Worm (Caenorhabditis elegans) whole organism, young adult: ENCODE data around the gene avr-15.
A peak's percentile ranks its signal among the peaks of the same experiment; 100 is the strongest.

Experiments used
- B0336.3 ChIP-seq: fragments of 200-800 bp; sonication (Bioruptor generic); IDR thresholded peaks from 2 replicates; pipeline ENCODE4 v1.3.6; 2022; ENCODE audit warnings: missing genetic modification characterization, missing compliant biosample characterization
- D2030.7 ChIP-seq: fragments of 200-800 bp; sonication (Bioruptor generic); IDR thresholded peaks from 2 replicates; pipeline ENCODE4 v1.3.6; 2022; ENCODE audit warnings: missing genetic modification reagents, missing genetic modification characterization, missing compliant biosample characterization
- F22D6.2 ChIP-seq: sonication (generic microtip); optimal IDR thresholded peaks from 2 replicates; lab custom pipeline; 2016; ENCODE audit warnings: mild to moderate bottlenecking, missing genetic modification characterization, missing compliant biosample characterization
- F33H1.4 ChIP-seq: fragments of 200-800 bp; sonication (Bioruptor generic); IDR thresholded peaks from 2 replicates; pipeline ENCODE4 v1.3.6; 2022; ENCODE audit warnings: missing genetic modification reagents, missing genetic modification characterization, missing compliant biosample characterization
- K11D2.4 ChIP-seq: fragments of 200-800 bp; sonication (Bioruptor generic); IDR thresholded peaks from 2 replicates; pipeline ENCODE4 v1.3.6; 2022; ENCODE audit warnings: missing genetic modification reagents, missing genetic modification characterization, missing compliant biosample characterization
- T07F8.4 ChIP-seq: sonication (generic microtip); optimal IDR thresholded peaks from 2 replicates; lab custom pipeline; 2016; ENCODE audit warnings: mild to moderate bottlenecking, missing genetic modification characterization, moderate library complexity, missing compliant biosample characterization
- T26A5.8 ChIP-seq: sonication (generic microtip); optimal IDR thresholded peaks from 2 replicates; lab custom pipeline; 2016; ENCODE audit warnings: missing genetic modification characterization, missing compliant biosample characterization
- Y53F4B.3 ChIP-seq: fragments of 200-800 bp; sonication (Bioruptor generic); IDR thresholded peaks from 2 replicates; pipeline ENCODE4 v1.3.6; 2022; ENCODE audit warnings: missing genetic modification reagents, missing genetic modification characterization, missing compliant biosample characterization
- Y53G8AR.9 ChIP-seq: fragments of 200-800 bp; sonication (Bioruptor generic); conservative IDR thresholded peaks from 2 replicates; pipeline ENCODE4 v1.3.6; 2022; ENCODE audit warnings: missing genetic modification reagents, missing genetic modification characterization, missing compliant biosample characterization
- ZK185.1 ChIP-seq: sonication (generic microtip); optimal IDR thresholded peaks from 2 replicates; lab custom pipeline; 2016; ENCODE audit warnings: mild to moderate bottlenecking, missing genetic modification characterization, missing compliant biosample characterization; ENCODE audit not compliant: poor library complexity, severe bottlenecking
- aptf-3 ChIP-seq: fragments of 200-800 bp; sonication (Bioruptor generic); IDR thresholded peaks from 2 replicates; pipeline ENCODE4 v1.3.6; 2022; ENCODE audit warnings: missing genetic modification characterization, missing compliant biosample characterization
- attf-3 ChIP-seq: fragments of 200-800 bp; sonication (Bioruptor generic); conservative IDR thresholded peaks from 2 replicates; pipeline ENCODE4 v1.3.6; 2022; ENCODE audit warnings: missing genetic modification reagents, missing genetic modification characterization, missing compliant biosample characterization
- attf-5 ChIP-seq: fragments of 200-800 bp; sonication (Bioruptor generic); optimal IDR thresholded peaks from 2 replicates; lab custom pipeline; 2018; ENCODE audit warnings: mild to moderate bottlenecking, missing genetic modification characterization, missing compliant biosample characterization
- attf-6 ChIP-seq: fragments of 200-800 bp; sonication (Bioruptor generic); IDR thresholded peaks from 2 replicates; pipeline ENCODE4 v1.3.6; 2022; ENCODE audit warnings: missing genetic modification reagents, missing genetic modification characterization, missing compliant biosample characterization
- bed-1 ChIP-seq: fragments of 200-800 bp; sonication (Bioruptor generic); IDR thresholded peaks from 2 replicates; pipeline ENCODE4 v1.3.6; 2022; ENCODE audit warnings: missing genetic modification reagents, missing genetic modification characterization, missing compliant biosample characterization
- ccch-3 ChIP-seq: fragments of 200-800 bp; sonication (Bioruptor generic); optimal IDR thresholded peaks from 2 replicates; lab custom pipeline; 2018; ENCODE audit warnings: mild to moderate bottlenecking, missing genetic modification characterization, missing compliant biosample characterization
- cebp-1 ChIP-seq, 2 experiments: fragments of 200-800 bp in 1 of 2; sonication (Bioruptor generic) in 1 of 2; sonication (generic microtip) in 1 of 2; IDR thresholded peaks in 1 of 2; optimal IDR thresholded peaks in 1 of 2; 2 replicates each; pipeline versions ENCODE4 v1.3.6 to Lab custom; 2017 to 2022; ENCODE audit warnings: missing compliant biosample characterization in 2 of 2, missing genetic modification characterization in 2 of 2, mild to moderate bottlenecking in 1 of 2, missing genetic modification reagents in 1 of 2, moderate library complexity in 1 of 2
- cebp-2 ChIP-seq: fragments of 200-800 bp; sonication (Bioruptor generic); IDR thresholded peaks from 2 replicates; pipeline ENCODE4 v1.3.6; 2022; ENCODE audit warnings: missing genetic modification characterization, missing compliant biosample characterization
- ceh-27 ChIP-seq: fragments of 200-800 bp; sonication (Bioruptor generic); optimal IDR thresholded peaks from 2 replicates; lab custom pipeline; 2018; ENCODE audit warnings: mild to moderate bottlenecking, missing genetic modification characterization, moderate library complexity, missing compliant biosample characterization
- ceh-58 ChIP-seq: fragments of 200-800 bp; sonication (Bioruptor generic); IDR thresholded peaks from 2 replicates; pipeline ENCODE4 v1.3.6; 2022; ENCODE audit warnings: missing genetic modification characterization, missing compliant biosample characterization
- egl-44 ChIP-seq: fragments of 200-800 bp; sonication (Bioruptor generic); IDR thresholded peaks from 2 replicates; pipeline ENCODE4 v1.3.6; 2022; ENCODE audit warnings: missing genetic modification reagents, missing genetic modification characterization, missing compliant biosample characterization
- ekl-4 ChIP-seq: fragments of 200-800 bp; sonication (Bioruptor generic); IDR thresholded peaks from 2 replicates; pipeline ENCODE4 v1.3.6; 2022; ENCODE audit warnings: missing genetic modification reagents, missing genetic modification characterization, missing compliant biosample characterization
- him-1 ChIP-seq: sonication (generic microtip); optimal IDR thresholded peaks from 2 replicates; lab custom pipeline; 2016; ENCODE audit warnings: missing genotype, missing genetic modification reagents, missing genetic modification characterization, missing compliant biosample characterization
- hlh-12 ChIP-seq: sonication (generic microtip); optimal IDR thresholded peaks from 2 replicates; lab custom pipeline; 2016; ENCODE audit warnings: missing genetic modification characterization, missing compliant biosample characterization
- let-607 ChIP-seq, 2 experiments: fragments of 200-800 bp in 1 of 2; sonication (Bioruptor generic) in 1 of 2; sonication (generic microtip) in 1 of 2; optimal IDR thresholded peaks; 2 replicates each; lab custom pipeline; 2016 to 2018; ENCODE audit warnings: mild to moderate bottlenecking in 2 of 2, missing compliant biosample characterization in 2 of 2, missing genetic modification characterization in 2 of 2, moderate library complexity in 2 of 2, missing genotype in 1 of 2
- lin-35 ChIP-seq, 3 experiments: fragments of 150-350 bp in 2 of 3; sonication (generic microtip) in 1 of 3; optimal IDR thresholded peaks; 2 replicates each; lab custom pipeline; 2014 to 2018; ENCODE audit warnings: missing biosample characterization in 3 of 3, missing genetic modification characterization in 3 of 3, missing genetic modification reagents in 3 of 3
- lin-40 ChIP-seq: sonication (generic microtip); optimal IDR thresholded peaks from 2 replicates; lab custom pipeline; 2016; ENCODE audit warnings: missing genetic modification characterization, mild to moderate bottlenecking, missing compliant biosample characterization, missing genotype, missing genetic modification reagents
- lsy-27 ChIP-seq: sonication (generic microtip); optimal IDR thresholded peaks from 2 replicates; lab custom pipeline; 2017; ENCODE audit warnings: missing genetic modification characterization, mild to moderate bottlenecking, missing compliant biosample characterization, antibody characterized with exemption, missing genotype, borderline replicate concordance; ENCODE audit not compliant: insufficient read depth
- madf-10 ChIP-seq: sonication (generic microtip); optimal IDR thresholded peaks from 2 replicates; lab custom pipeline; 2016; ENCODE audit warnings: mild to moderate bottlenecking, missing genetic modification characterization, missing compliant biosample characterization
- madf-3 ChIP-seq: fragments of 200-800 bp; sonication (Bioruptor generic); IDR thresholded peaks from 2 replicates; pipeline ENCODE4 v1.3.6; 2022; ENCODE audit warnings: missing genetic modification reagents, missing genetic modification characterization, missing compliant biosample characterization
- madf-6 ChIP-seq: fragments of 200-800 bp; sonication (Bioruptor generic); IDR thresholded peaks from 2 replicates; pipeline ENCODE4 v1.3.6; 2022; ENCODE audit warnings: missing genetic modification reagents, missing genetic modification characterization, missing compliant biosample characterization
- mxl-1 ChIP-seq: sonication (generic microtip); optimal IDR thresholded peaks from 2 replicates; lab custom pipeline; 2016; ENCODE audit warnings: missing genetic modification characterization, missing compliant biosample characterization
- nfya-1 ChIP-seq: sonication (generic microtip); optimal IDR thresholded peaks from 2 replicates; lab custom pipeline; 2017; ENCODE audit warnings: antibody characterized with exemption, missing compliant biosample characterization, missing genetic modification characterization, borderline replicate concordance; ENCODE audit not compliant: insufficient read depth
- nfya-2 ChIP-seq: fragments of 200-800 bp; sonication (Bioruptor generic); IDR thresholded peaks from 2 replicates; pipeline ENCODE4 v1.3.6; 2022; ENCODE audit warnings: missing genetic modification reagents, missing genetic modification characterization, missing compliant biosample characterization
- nfyb-1 ChIP-seq: fragments of 200-800 bp; sonication (Bioruptor generic); IDR thresholded peaks from 2 replicates; pipeline ENCODE4 v1.3.6; 2022; ENCODE audit warnings: missing genetic modification reagents, missing genetic modification characterization, missing compliant biosample characterization
- nhr-120 ChIP-seq: fragments of 200-800 bp; sonication (Bioruptor generic); IDR thresholded peaks from 2 replicates; pipeline ENCODE4 v1.3.6; 2022; ENCODE audit warnings: missing genetic modification characterization, missing compliant biosample characterization
- pbrm-1 ChIP-seq: fragments of 200-800 bp; sonication (Bioruptor generic); IDR thresholded peaks from 2 replicates; pipeline ENCODE4 v1.3.6; 2022; ENCODE audit warnings: missing genetic modification reagents, missing genetic modification characterization, missing compliant biosample characterization
- rpc-1 ChIP-seq, 2 experiments: fragments of 150-350 bp in 1 of 2; sonication (generic microtip) in 1 of 2; optimal IDR thresholded peaks; 2 replicates each; lab custom pipeline; 2014 to 2018; ENCODE audit warnings: missing biosample characterization in 1 of 2, missing genetic modification characterization in 1 of 2, missing genetic modification reagents in 1 of 2, missing genotype in 1 of 2
- sdz-38 ChIP-seq: sonication (generic microtip); optimal IDR thresholded peaks from 2 replicates; lab custom pipeline; 2016; ENCODE audit warnings: missing genotype, missing genetic modification characterization, missing compliant biosample characterization
- snpc-3.4 ChIP-seq: sonication (generic microtip); optimal IDR thresholded peaks from 2 replicates; lab custom pipeline; 2017; ENCODE audit warnings: missing genetic modification characterization, mild to moderate bottlenecking, missing compliant biosample characterization, antibody characterized with exemption, moderate library complexity, missing genotype, missing genetic modification reagents
- snpc-4 ChIP-seq, 5 experiments: fragments of 150-350 bp in 1 of 5; sonication (generic microtip) in 4 of 5; optimal IDR thresholded peaks; 2 replicates each; lab custom pipeline; 2014 to 2018; ENCODE audit warnings: missing genetic modification characterization in 5 of 5, missing biosample characterization in 3 of 5, antibody characterized with exemption in 2 of 5, mild to moderate bottlenecking in 2 of 5, missing compliant biosample characterization in 2 of 5, missing genotype in 2 of 5, moderate library complexity in 2 of 5, missing genetic modification reagents in 1 of 5
- unc-130 ChIP-seq: sonication (generic microtip); optimal IDR thresholded peaks from 2 replicates; lab custom pipeline; 2016; ENCODE audit warnings: missing genetic modification reagents, missing genetic modification characterization, missing compliant biosample characterization
- unc-62 ChIP-seq: fragments of 150-350 bp; optimal IDR thresholded peaks from 2 replicates; lab custom pipeline; 2014; ENCODE audit warnings: missing biosample characterization, missing genetic modification reagents, missing genetic modification characterization
- zim-3 ChIP-seq: sonication (generic microtip); optimal IDR thresholded peaks from 2 replicates; lab custom pipeline; 2017; ENCODE audit warnings: mild to moderate bottlenecking, missing genetic modification characterization, moderate library complexity, missing compliant biosample characterization
- ztf-25 ChIP-seq: fragments of 200-800 bp; sonication (Bioruptor generic); IDR thresholded peaks from 2 replicates; pipeline ENCODE4 v1.3.6; 2022; ENCODE audit warnings: missing genetic modification reagents, missing genetic modification characterization, missing compliant biosample characterization
- ztf-28 ChIP-seq: fragments of 200-800 bp; sonication (Bioruptor generic); IDR thresholded peaks from 2 replicates; pipeline ENCODE4 v1.3.6; 2022; ENCODE audit warnings: missing genetic modification reagents, missing genetic modification characterization, missing compliant biosample characterization
- ztf-6 ChIP-seq: fragments of 200-800 bp; sonication (Bioruptor generic); IDR thresholded peaks from 2 replicates; pipeline ENCODE4 v1.3.6; 2022; ENCODE audit warnings: missing genetic modification reagents, missing genetic modification characterization, missing compliant biosample characterization

The avr-15 gene

DNA sequence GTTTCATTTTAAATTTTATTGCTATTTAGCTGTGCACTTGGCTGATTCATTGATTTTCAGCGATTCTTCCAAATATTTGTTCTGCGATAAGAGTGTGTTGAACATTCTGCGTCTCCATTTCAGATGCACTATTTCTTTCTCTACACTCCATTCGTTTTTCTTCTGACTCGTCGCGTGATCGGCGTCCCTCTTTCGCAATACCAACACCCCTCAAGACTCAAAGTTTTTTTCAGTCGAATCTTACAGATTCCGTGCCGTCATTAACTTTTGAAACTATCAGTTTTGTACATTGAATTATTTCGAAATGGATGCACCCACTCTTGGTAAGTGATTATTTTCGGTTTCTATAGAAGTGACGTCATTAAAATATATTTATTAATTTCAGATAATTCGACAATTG, 48.5 kb downstream of the avr-15 start, which contains the start of gene frm-10 (continued):
- TF ChIP-seq ztf-6 (GFP tag; lab: Robert Waterston, UW) (no peak), lin-35 (GFP tag; optimal IDR thresholded peaks at IDR 0.05; lab: Kevin White, UChicago) (no peak), ekl-4 (no peak), D2030.7 (GFP tag; lab: Robert Waterston, UW) (no peak), ZK185.1 (tag; lab: Kevin White, UChicago) (peak; percentile 54), nfya-1 (tag; lab: Kevin White, UChicago) (no peak), madf-10 (tag; lab: Kevin White, UChicago) (peak; percentile 74), attf-6 (GFP tag; lab: Robert Waterston, UW) (no peak), zim-3 (no peak), attf-3 (0 out of 2 replicates have a peak, but pooled peaks have one; percentile 34), cebp-1 (GFP tag; IDR thresholded peaks at IDR 0.05; lab: Robert Waterston, UW) (peak; percentile 99), cebp-1 (tag; optimal IDR thresholded peaks at IDR 0.05; lab: Kevin White, UChicago) (peak; percentile 100), ceh-27 (peak; percentile 21), pbrm-1 (GFP tag; lab: Robert Waterston, UW) (peak; percentile 58; the same call in 1 of the 2 replicates), B0336.3 (GFP tag; lab: Robert Waterston, UW) (peak; percentile 78; the same call in 1 of the 2 replicates), ztf-25 (GFP tag; lab: Robert Waterston, UW) (no peak), snpc-3.4 (tag; lab: Kevin White, UChicago) (no peak), cebp-2 (no peak), mxl-1 (tag; lab: Kevin White, UChicago) (no peak), T26A5.8 (tag; lab: Kevin White, UChicago) (no peak), F22D6.2 (tag; lab: Kevin White, UChicago) (no peak), let-607 (tag; optimal IDR thresholded peaks at IDR 0.05; lab: Kevin White, UChicago) (peak; percentile 40 to 79), nhr-120 (GFP tag; lab: Robert Waterston, UW) (no peak), Y53F4B.3 (GFP tag; lab: Robert Waterston, UW) (no peak), T07F8.4 (tag; lab: Kevin White, UChicago) (no peak), egl-44 (GFP tag; lab: Robert Waterston, UW) (peak; percentile 68; the same call in 1 of the 2 replicates), hlh-12 (tag; lab: Kevin White, UChicago) (no peak), madf-6 (no peak), unc-62 (peak; percentile 54), nfya-2 (no peak), lin-40 (tag; lab: Kevin White, UChicago) (peak; percentile 69), attf-5 (GFP tag; lab: Kevin White, UChicago) (peak; percentile 93), nfyb-1 (GFP tag; lab: Robert Waterston, UW) (peak; percentile 74; the same call in 1 of the 2 replicates), ceh-58 (GFP tag; lab: Robert Waterston, UW) (no peak), snpc-4 (GFP tag; optimal IDR thresholded peaks at IDR 0.05; lab: Kevin White, UChicago) (no peak), snpc-4 (tag; optimal IDR thresholded peaks at IDR 0.05; lab: Kevin White, UChicago) (peak in 2 of 4 experiments; percentile 45 to 59), rpc-1 (optimal IDR thresholded peaks at IDR 0.05; lab: Kevin White, UChicago) (no peak), rpc-1 (tag; optimal IDR thresholded peaks at IDR 0.05; lab: Kevin White, UChicago) (no peak), madf-3 (no peak)
- TF ChIP-seq, all 124 proteins: peak for 24

DNA sequence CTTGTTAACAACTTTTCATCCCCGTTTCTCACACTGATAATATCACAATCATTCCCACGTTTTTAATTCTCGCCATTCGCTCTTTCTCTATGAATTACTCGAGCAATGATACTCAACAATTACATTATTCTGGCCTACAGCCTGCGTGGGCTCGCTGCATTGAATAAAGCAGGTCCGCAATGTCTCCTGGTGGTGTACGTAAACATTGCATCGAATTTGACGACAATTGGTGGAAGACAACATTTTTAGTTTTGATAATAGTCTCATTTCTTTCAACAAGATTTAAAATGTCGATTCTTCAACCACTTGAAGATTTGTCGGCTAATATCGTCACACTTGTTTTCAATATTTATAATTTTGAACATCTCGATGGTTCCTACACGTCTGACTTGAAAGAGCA, 52.2 kb downstream of the avr-15 start, which contains the start of gene bath-39:
Gene bath-39 (plus strand): TSS at position 137 of the 400 bp plus-strand sequence.
- TF ChIP-seq bed-1 (GFP tag; lab: Robert Waterston, UW): no peak
- no peak for TF ChIP-seq attf-6 (GFP tag; lab: Robert Waterston, UW)
- TF ChIP-seq Y53G8AR.9 (GFP tag; lab: Robert Waterston, UW): no peak
- TF ChIP-seq ztf-28: no peak
- TF ChIP-seq ccch-3: no peak
- no peak for TF ChIP-seq unc-130
- no peak for TF ChIP-seq F22D6.2 (tag; lab: Kevin White, UChicago)
- TF ChIP-seq him-1 (tag; lab: Kevin White, UChicago): no peak
- TF ChIP-seq sdz-38 (tag; lab: Kevin White, UChicago): no peak
- TF ChIP-seq lsy-27 (tag; lab: Kevin White, UChicago): no peak
- no peak for TF ChIP-seq egl-44 (GFP tag; lab: Robert Waterston, UW)
- no peak for TF ChIP-seq K11D2.4
- no peak for TF ChIP-seq aptf-3 (GFP tag; lab: Robert Waterston, UW)
- TF ChIP-seq F33H1.4: no peak
- no peak for TF ChIP-seq lin-35 (GFP tag; optimal IDR thresholded peaks at IDR 0.05; lab: Kevin White, UChicago)
- no peak for TF ChIP-seq hlh-12 (tag; lab: Kevin White, UChicago)
